Worm (Caenorhabditis elegans) whole organism, L1 larva: Measurements from ENCODE around the gene Y69H2.9.

Experiments used
- ama-1 ChIP-seq: fragments of 150-350 bp; optimal IDR thresholded peaks from 2 replicates; lab custom pipeline; 2014
- ces-1 ChIP-seq: fragments of 150-350 bp; optimal IDR thresholded peaks from 2 replicates; lab custom pipeline; 2014; ENCODE audit warnings: missing biosample characterization, missing genetic modification reagents, missing genetic modification characterization
- efl-3 ChIP-seq: fragments of 200-800 bp; sonication (Bioruptor generic); optimal IDR thresholded peaks from 2 replicates; lab custom pipeline; 2018; ENCODE audit warnings: mild to moderate bottlenecking, missing genetic modification characterization, missing compliant biosample characterization
- fkh-10 ChIP-seq: sonication (generic microtip); optimal IDR thresholded peaks from 2 replicates; lab custom pipeline; 2017; ENCODE audit warnings: missing biosample characterization, missing genetic modification reagents, missing genetic modification characterization
- mef-2 ChIP-seq: fragments of 150-350 bp; optimal IDR thresholded peaks from 2 replicates; lab custom pipeline; 2014; ENCODE audit warnings: missing biosample characterization, missing genetic modification characterization
- nhr-11 ChIP-seq: fragments of 150-350 bp; optimal IDR thresholded peaks from 2 replicates; lab custom pipeline; 2014; ENCODE audit warnings: missing biosample characterization, missing genetic modification characterization
- swsn-7 ChIP-seq: sonication (generic microtip); optimal IDR thresholded peaks from 2 replicates; lab custom pipeline; 2016; ENCODE audit warnings: missing genetic modification characterization, missing compliant biosample characterization
- unc-62 ChIP-seq: fragments of 150-350 bp; optimal IDR thresholded peaks from 2 replicates; lab custom pipeline; 2014; ENCODE audit warnings: missing biosample characterization, missing genetic modification reagents, missing genetic modification characterization
- xbp-1 ChIP-seq: sonication (generic microtip); optimal IDR thresholded peaks from 2 replicates; lab custom pipeline; 2016; ENCODE audit warnings: missing genetic modification characterization, missing compliant biosample characterization

- no peak for TF ChIP-seq swsn-7 (tag; lab: Kevin White, UChicago)
- no peak for TF ChIP-seq nhr-11 (tag; lab: Kevin White, UChicago)
- no peak for TF ChIP-seq ces-1 (GFP tag; lab: Kevin White, UChicago)
- no peak for TF ChIP-seq efl-3 (GFP tag; lab: Kevin White, UChicago)
- TF ChIP-seq unc-62 (GFP tag; lab: Kevin White, UChicago) = no peak
- TF ChIP-seq ama-1 (lab: Kevin White, UChicago) = no peak
- TF ChIP-seq mef-2 (tag; lab: Kevin White, UChicago) = no peak
- TF ChIP-seq fkh-10 = no peak
- TF ChIP-seq xbp-1 = no peak
Observed at ce11 chrV:18711362-18711761, 10.0 kb downstream of the Y69H2.9 start.
